Fruit fly (Drosophila melanogaster): ENCODE data around the gene SppL.

- TF ChIP-seq cic (GFP tag; optimal IDR thresholded peaks at IDR 0.05) = no peak
- TF ChIP-seq Clk (GFP tag; optimal IDR thresholded peaks at IDR 0.05) = no peak
- TF ChIP-seq Crg-1 (GFP tag; optimal IDR thresholded peaks at IDR 0.05) = no peak
- TF ChIP-seq CG33017 (tag; optimal IDR thresholded peaks at IDR 0.05) = no peak
These were observed 2.4 kb upstream of the SppL start for dm6 chr3R:25879324-25879766.

Measured in whole organism, adult.